Fruit fly (Drosophila melanogaster): Measurements from ENCODE around the gene fne.

dm6 chrX:12900718-12901442 lies 16.4 kb upstream of the fne start, which contains the start of gene Coq8:
- TF ChIP-seq Pif1B (GFP tag; optimal IDR thresholded peaks at IDR 0.05) (no peak), CG32121 (GFP tag; IDR thresholded peaks at IDR 0.05) (no peak)

All from whole organism, pupa.